Worm (Caenorhabditis elegans): ENCODE results near the gene skr-21.

The skr-21 gene

DNA sequence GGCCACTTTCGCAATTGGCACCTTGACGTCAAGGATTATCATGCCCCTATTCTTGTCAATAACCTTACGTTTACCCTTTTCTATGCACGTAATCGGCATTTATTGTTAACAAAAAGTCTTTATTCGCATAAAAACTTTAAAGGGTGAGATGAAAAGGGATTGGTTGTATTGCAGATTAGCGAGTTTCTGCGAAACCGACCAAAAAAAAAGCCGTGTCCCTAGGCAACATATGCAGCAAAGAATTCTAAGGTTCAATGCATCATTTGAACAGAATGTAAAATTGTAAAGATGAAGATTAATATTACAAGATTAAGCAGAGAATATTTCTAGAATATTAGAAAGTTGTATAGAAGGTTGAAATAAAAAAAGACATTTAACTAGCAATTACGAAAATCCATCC, 44.5 kb downstream of the skr-21 start:
- no peak for TF ChIP-seq flt-1 (GFP tag; IDR thresholded peaks at IDR 0.05)
- no peak for TF ChIP-seq aly-1 (tag; optimal IDR thresholded peaks at IDR 0.05)

ce11 chrX:13178347-13178746, 48.1 kb downstream of the skr-21 start, which contains the start of gene nlp-3:
Gene nlp-3 (minus strand): TSS chrX:13178447.
- TF ChIP-seq pes-1 (GFP tag; IDR thresholded peaks at IDR 0.05) (no peak), ceh-36 (tag; optimal IDR thresholded peaks at IDR 0.05) (no peak), scrt-1 (GFP tag; IDR thresholded peaks at IDR 0.05) (no peak), flt-1 (GFP tag; IDR thresholded peaks at IDR 0.05) (no peak), hnd-1 (tag; optimal IDR thresholded peaks at IDR 0.05) (no peak), tbx-37 (GFP tag; conservative IDR thresholded peaks at IDR 0.05) (no peak), ets-7 (tag; optimal IDR thresholded peaks at IDR 0.05) (no peak), F13C5.2 (tag; optimal IDR thresholded peaks at IDR 0.05) (no peak), ceh-13 (GFP tag; optimal IDR thresholded peaks at IDR 0.05) (no peak), aly-1 (tag; optimal IDR thresholded peaks at IDR 0.05) (no peak), tbx-11 (GFP tag; IDR thresholded peaks at IDR 0.05) (no peak), ama-1 (optimal IDR thresholded peaks at IDR 0.05) (no peak), sea-1 (GFP tag; conservative IDR thresholded peaks at IDR 0.05) (no peak), hmg-4 (GFP tag; optimal IDR thresholded peaks at IDR 0.05) (no peak), B0310.2 (tag; optimal IDR thresholded peaks at IDR 0.05) (no peak), tra-4 (tag; optimal IDR thresholded peaks at IDR 0.05) (no peak)

Data from whole organism, early embryonic.